Comparison of ENCODE assay signal across 1 fruit fly cellular context in genomic region chr2L:18626987-18627386, dm6.
TF ChIP-seq lines count a peak whose summit lies in the region.

No protein-coding gene starts in this region.

TF ChIP-seq in whole organism, embryonic, 481 proteins besides CTCF, POLR2A, EP300 and RAD21 (continued from another document):
- TF ChIP-seq disco-r (GFP tag; optimal IDR thresholded peaks at IDR 0.05; lab: Kevin White, UChicago) (peak; percentile 76), CG12391 (tag; optimal IDR thresholded peaks at IDR 0.05; lab: Kevin White, UChicago) (peak; percentile 62), CG2199 (GFP tag; IDR thresholded peaks at IDR 0.05; lab: Robert Waterston, UW) (no peak; the same call in 2 of the 3 replicates), lmd (GFP tag; IDR thresholded peaks at IDR 0.05; lab: Robert Waterston, UW) (peak; percentile 22; the same call in 1 of the 2 replicates), CG12155 (GFP tag; optimal IDR thresholded peaks at IDR 0.05; lab: Kevin White, UChicago) (peak; percentile 57), CG3281 (GFP tag; optimal IDR thresholded peaks at IDR 0.05; lab: Kevin White, UChicago) (peak; percentile 89), CG4404 (GFP tag; IDR thresholded peaks at IDR 0.05; lab: Robert Waterston, UW) (no peak), Jarid2 (GFP tag; optimal IDR thresholded peaks at IDR 0.05; lab: Kevin White, UChicago) (peak; percentile 64), CG2889 (GFP tag; IDR thresholded peaks at IDR 0.05; lab: Robert Waterston, UW) (no peak), CG4360 (GFP tag; IDR thresholded peaks at IDR 0.05; lab: Robert Waterston, UW) (peak; percentile 52), seq (GFP tag; IDR thresholded peaks at IDR 0.05; lab: Robert Waterston, UW) (peak; percentile 81; the same call in 1 of the 2 replicates), CG16813 (GFP tag; IDR thresholded peaks at IDR 0.05; lab: Robert Waterston, UW; ENCODE audit: partially characterized antibody) (no peak), ase (GFP tag; IDR thresholded peaks at IDR 0.05; lab: Robert Waterston, UW) (no peak), CG15514 (GFP tag; optimal IDR thresholded peaks at IDR 0.05; lab: Kevin White, UChicago) (peak; percentile 85), dmrt99B (tag; optimal IDR thresholded peaks at IDR 0.05; lab: Kevin White, UChicago) (peak; percentile 69), CG16815 (GFP tag; optimal IDR thresholded peaks at IDR 0.05; lab: Kevin White, UChicago) (no peak), CG34224 (GFP tag; IDR thresholded peaks at IDR 0.05; lab: Robert Waterston, UW; ENCODE audit: partially characterized antibody) (no peak), h (optimal IDR thresholded peaks at IDR 0.05; lab: Kevin White, UChicago) (no peak), esg (GFP tag; conservative IDR thresholded peaks at IDR 0.05; lab: Robert Waterston, UW) (no peak), croc (GFP tag; conservative IDR thresholded peaks at IDR 0.05; lab: Robert Waterston, UW) (no peak), Aef1 (GFP tag; IDR thresholded peaks at IDR 0.05; lab: Robert Waterston, UW) (no peak), Neu2 (GFP tag; optimal IDR thresholded peaks at IDR 0.05; lab: Kevin White, UChicago; ENCODE audit: borderline replicate concordance) (no peak)
TF ChIP-seq in whole organism, embryonic: peak in this region for 364.
